Fruit fly (Drosophila melanogaster): Measurements from ENCODE around the gene glec.

DNA sequence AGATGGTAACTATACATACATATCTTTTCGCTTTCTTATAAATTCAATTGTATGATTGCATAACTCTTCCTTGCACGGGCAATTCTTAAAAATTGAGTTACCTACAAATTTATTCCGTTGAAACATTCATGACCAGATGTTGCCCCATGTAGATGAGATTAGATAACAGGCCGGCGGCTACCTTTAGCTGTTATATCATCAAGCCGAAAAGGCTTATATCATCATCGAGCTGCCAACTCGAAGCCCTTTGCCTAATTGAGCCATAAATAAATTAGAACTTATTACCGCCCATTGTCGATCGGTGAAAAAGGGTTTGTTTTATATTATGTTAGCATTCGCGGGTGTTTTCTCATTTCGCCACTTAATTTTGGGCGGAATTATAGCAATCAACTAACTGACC lies 15.6 kb downstream of the glec start:
- TF ChIP-seq CG8478 (optimal IDR thresholded peaks at IDR 0.05) = no peak
- no peak for TF ChIP-seq CTCF (optimal IDR thresholded peaks at IDR 0.05)
